Fruit fly (Drosophila melanogaster) S2 (cell line): ENCODE data around the gene CG32192.

Experiments
- CG8478 ChIP-seq: fragments of >200 bp; optimal IDR thresholded peaks from 2 replicates; lab custom pipeline; 2018
- CTCF ChIP-seq, 2 experiments: fragments of >200 bp; optimal IDR thresholded peaks; 2 replicates each; lab custom pipeline; 2018

Gene CG32192

DNA sequence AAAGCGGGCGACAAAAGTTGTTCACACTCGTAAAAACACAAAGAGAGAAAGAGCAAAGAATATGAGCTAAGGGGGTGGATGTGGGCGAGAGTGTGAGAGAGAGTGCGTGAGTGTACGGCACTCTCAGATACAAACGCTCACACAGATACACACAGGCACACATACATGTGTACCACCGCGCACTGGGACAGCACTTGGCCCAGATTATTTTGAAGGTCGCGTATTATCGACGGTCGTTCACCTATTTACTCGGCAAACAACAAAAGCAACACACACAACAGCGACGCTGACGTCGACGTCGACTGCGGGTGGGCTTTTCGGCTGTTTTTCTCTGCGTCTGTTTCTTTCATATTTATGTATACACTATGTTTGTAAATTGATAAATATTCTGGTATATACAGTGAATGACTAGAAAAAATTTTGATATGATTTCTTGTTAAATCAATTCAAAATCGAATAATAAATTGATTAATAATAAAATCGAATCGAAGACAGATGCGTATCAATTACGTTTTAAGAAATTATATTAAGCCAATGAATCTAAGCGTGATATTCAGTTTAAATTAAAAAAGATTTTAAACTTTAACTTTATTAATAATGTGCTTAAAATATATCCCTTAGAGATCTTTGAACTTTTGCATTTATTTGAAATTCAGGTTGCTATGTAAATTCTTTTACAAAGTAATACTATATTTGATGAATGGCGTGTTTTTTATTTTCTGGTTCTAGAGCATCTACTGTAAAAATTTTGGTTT, 10.4 kb upstream of the CG32192 start:
- TF ChIP-seq CTCF (optimal IDR thresholded peaks at IDR 0.05; lab: Kevin White, UChicago) = no peak

DNA sequence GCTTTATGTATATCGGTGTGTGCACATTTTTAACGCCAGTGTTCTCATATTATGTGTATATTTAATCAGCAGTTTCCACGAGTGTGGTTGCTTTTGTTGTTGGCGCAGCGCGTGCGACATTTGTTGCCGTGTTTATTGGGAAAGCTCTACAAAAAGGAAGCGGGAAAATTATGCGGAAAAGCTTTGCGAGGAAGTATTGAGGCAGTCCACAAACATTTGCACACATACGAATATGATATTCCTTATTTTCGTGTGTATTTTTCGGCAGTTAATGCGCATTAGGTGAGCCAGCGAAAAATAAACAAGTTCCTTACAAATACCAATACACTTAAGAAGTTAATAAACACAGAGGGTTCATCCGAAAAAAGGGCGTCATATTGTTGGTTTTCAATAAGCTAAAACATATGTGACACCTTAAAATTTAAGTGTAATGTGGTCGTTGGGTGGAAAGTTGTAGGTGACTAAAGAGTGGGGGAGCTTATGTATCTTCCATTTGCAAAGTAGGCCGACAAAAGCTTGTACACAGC, 9.8 kb upstream of the CG32192 start:
- TF ChIP-seq CTCF (optimal IDR thresholded peaks at IDR 0.05; lab: Kevin White, UChicago) (no peak), CG8478 (lab: Kevin White, UChicago) (no peak)

DNA sequence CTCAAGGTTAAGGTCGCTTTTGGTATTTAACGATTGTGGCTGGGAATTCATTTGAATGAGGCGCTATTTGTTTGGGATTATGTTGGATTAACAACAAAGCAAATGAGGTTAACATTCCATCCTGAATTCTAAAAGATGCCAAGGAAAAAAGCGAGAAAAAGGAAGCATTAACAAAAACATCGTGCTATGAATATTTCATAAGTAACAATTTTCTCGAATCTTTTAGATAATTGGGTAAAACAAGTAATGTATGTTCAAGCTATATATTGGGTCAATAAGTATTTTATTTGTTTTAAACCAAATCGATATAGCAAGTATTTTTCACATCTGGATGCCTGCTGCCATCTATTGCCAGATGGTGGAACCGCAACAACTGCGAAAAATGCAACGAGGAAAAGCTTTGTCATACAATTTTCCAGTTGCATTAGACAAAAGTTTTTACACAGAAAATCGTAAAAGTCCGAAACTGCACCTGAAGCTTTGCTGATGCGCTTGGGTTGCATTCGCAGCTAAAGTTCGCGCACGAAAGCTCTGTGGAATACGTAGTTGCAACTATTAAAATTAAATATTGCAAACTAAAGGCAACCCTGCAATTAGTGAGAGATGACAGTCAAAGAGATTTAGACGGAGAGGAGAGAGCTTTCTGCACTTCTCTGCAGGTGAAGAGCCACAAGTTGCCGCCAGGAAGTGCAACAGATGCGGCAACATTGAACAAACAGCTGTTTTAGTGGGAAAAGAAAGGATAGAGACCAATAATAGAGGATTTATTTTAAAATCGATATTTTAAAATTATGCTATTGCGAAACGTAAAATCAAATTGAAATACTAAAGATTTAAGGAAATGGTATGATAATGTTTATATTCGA, 7.4 kb upstream of the CG32192 start:
- TF ChIP-seq CTCF (optimal IDR thresholded peaks at IDR 0.05; lab: Kevin White, UChicago) (peak; percentile 21 to 53), CG8478 (lab: Kevin White, UChicago) (no peak)

DNA sequence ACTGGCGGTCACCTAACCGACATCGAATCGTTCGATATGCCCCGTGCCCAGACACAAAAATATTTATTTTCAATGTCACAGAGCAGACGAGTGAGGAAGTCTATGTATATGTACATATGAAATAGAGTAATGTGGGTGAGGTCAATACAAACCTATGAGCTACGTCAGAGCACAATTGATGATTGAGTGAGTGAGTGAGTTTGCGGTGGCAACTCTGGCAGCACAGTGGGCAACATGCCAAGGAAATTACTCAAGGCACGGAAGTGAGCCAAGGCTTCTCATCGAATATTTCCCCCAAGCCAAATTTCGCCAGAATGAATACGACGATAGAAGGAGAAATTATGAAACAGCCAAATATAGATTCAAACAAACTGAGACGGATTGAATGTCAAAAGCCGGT, 5.6 kb upstream of the CG32192 start:
- TF ChIP-seq CG8478 (lab: Kevin White, UChicago) (no peak), CTCF (optimal IDR thresholded peaks at IDR 0.05; lab: Kevin White, UChicago) (no peak)

DNA sequence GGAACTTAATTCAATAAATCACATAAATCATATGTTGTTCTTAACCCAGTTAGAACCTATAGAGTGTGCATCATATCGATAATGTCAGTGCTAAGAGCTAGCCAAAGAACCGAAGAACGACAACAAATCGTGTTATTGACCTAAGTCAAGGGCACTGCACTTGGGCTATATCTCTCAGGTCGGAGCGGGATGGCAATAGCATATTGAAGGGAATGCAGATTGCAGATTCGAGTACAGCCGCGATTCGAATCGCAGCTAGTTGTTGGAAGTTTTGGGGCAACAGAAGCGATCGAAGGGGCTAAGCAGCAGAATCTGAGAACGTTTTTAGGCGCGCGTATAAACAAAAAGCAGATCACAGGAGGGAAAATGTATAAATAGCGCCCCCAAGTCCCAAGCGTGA, 3.1 kb upstream of the CG32192 start:
- TF ChIP-seq CG8478 (lab: Kevin White, UChicago) (no peak), CTCF (optimal IDR thresholded peaks at IDR 0.05; lab: Kevin White, UChicago) (no peak)

DNA sequence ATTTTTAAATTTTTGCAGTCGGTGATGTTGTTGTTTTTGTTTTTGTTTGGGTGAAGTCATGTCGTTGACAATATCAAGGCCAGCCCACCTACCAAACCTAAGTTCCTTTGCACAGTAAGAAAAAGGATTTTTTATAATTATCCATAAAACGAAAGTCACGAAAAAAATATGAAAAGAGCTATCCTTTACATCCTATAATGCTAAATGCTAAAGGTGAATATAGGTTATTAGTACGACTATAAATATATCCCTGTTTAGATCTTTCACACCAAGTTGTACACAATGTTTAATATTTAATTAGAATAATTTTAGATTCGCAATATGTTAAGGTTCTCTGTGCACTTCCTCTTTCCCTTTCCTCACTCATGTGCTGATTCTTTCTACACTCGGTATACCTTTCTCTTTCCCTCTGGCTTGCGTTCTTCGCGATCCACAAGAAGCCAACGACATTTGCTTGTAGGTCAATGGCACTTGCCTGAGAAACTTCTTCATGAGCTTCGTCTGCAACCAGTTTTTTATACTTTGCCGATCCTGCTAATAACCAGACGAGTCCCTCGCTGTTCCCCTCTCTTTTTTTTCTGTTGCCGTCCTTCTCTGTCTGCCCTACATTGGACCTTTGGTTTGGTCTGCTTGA, 2.5 kb upstream of the CG32192 start:
- TF ChIP-seq CTCF (optimal IDR thresholded peaks at IDR 0.05; lab: Kevin White, UChicago) = no peak
- TF ChIP-seq CG8478 (lab: Kevin White, UChicago) = no peak

DNA sequence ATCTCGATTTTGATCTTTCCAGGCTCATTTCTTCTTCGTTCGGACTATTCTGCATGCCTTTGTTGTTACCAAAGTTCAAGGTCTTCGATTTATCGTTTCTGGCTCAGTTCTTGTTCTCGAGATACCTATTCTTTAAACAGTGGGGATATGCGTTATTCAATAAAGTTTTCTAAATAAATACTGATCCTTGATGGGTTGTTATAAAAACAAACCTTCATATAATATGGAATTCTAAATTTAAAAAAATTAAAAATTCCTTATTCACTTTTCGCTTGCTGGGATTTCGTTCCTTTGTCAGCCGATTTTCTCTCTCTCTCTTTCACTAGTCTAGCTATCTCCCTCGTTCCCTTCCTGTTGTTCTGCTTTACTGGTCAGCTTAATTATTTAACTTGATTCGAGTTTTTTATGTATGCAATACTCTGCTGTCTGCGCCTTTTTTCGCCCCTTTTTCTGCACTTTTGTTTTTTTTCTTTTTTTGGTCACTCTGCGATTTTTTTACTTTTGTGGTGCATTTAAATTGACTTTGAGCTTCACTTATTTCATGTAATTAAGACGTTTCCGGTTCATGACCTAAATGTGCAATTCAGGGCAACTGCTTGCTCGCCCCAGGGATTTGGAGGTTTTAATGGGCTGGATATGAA, 1.9 kb upstream of the CG32192 start:
- no peak for TF ChIP-seq CTCF (optimal IDR thresholded peaks at IDR 0.05; lab: Kevin White, UChicago)
- no peak for TF ChIP-seq CG8478 (lab: Kevin White, UChicago)

DNA sequence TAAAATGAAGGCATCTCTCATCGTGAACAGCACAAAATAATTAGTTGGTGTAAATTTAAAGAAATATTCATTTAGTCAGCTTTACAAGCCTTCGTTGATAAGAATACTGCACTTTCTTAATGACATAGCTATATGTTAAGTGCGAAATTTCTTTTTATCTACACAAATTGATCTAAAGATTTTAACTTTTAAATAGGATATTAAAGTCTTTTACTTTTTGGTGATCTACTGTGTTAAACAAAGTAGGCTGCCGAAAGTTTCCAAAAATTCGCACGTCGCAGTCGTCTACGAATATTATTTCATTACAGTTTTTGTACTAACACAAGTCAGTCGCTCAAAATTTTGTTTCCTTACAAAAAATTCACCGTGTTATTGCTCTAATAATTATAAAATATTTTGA, 2.3 kb downstream of the CG32192 start, which contains the start of gene CG42393:
CG42393 (plus strand) TSS at position 301 of the 400 bp plus-strand sequence.
- no peak for TF ChIP-seq CG8478 (lab: Kevin White, UChicago)
- no peak for TF ChIP-seq CTCF (optimal IDR thresholded peaks at IDR 0.05; lab: Kevin White, UChicago)

DNA sequence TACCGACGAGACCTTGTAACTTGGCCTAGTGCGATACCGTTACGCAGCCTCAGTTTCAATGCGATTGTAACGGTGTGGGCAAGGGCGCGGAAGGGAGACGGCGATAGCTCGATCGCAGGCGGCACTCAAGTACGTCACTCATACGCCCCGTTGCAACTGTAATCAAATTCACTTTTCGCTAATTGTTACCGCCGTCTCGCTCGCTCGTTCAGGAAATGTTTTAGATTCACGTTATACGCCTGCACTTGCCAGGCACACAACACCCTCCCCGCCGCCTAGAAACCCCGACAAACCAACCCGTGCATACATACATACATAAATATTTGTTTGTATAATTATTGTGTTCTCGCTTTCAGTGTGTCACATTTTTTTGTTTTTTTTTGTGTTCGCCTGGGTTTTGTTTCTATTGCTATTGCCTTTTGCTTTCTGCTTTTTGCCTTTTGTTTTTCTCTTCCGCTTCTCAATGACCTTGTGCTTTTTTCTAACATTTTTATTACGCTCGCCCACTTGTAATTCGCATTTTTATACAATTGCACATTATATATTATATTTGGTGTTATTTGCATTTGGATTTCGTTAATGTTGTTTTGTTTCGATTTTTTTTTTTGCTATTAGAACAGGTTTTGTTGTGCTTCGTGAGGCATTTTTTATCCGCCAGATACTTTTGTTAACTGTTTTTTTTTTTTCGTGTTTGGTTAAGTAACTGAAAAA, 4.4 kb downstream of the CG32192 start:
- TF ChIP-seq CTCF (optimal IDR thresholded peaks at IDR 0.05; lab: Kevin White, UChicago) (no peak), CG8478 (lab: Kevin White, UChicago) (no peak)

DNA sequence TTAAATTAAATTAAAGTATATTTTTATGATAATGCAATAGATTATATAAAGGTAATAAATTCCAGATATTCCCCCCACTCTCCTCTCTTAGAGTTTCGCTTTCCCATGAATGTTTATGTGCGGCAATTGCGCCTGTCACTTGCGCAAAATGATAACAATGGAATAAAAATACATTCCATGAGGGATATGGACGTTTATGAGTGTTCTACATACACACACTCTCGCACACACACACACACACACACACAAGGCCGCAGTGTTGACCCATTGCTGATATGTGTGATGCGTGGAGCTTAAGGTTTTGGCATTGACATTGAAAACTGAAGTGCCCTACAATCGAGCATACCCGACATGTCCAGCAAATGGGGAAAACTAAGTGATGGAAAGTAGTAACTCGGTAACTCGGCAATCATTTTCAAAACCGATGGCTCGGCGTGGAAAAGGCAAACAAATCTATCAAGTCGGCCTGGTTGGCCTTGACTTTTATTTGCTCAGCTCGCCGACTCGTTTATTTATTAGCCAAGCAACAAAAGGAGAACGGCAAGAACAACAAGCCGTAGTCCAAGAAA, 6.6 kb downstream of the CG32192 start:
- TF ChIP-seq CG8478 (lab: Kevin White, UChicago) (no peak), CTCF (optimal IDR thresholded peaks at IDR 0.05; lab: Kevin White, UChicago) (no peak)

DNA sequence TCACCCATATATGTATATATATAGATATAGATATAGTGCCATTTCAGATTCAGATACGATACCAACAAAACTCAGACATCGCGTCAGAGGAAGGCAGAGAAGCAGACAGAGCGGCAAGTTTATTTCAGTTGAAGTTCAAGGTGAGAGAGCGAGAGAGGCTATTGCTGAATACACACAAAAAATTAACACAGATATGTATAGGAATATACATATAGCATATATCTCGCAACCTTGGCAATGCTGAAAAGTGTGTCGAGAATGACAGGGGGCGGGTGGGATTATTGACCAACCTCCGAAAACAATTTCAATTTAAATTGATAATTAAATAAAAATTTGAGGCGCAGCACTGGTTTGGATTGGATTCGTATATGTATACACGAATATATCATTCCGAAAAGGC, 16.9 kb downstream of the CG32192 start:
- no peak for TF ChIP-seq CG8478 (lab: Kevin White, UChicago)
- no peak for TF ChIP-seq CTCF (optimal IDR thresholded peaks at IDR 0.05; lab: Kevin White, UChicago)

DNA sequence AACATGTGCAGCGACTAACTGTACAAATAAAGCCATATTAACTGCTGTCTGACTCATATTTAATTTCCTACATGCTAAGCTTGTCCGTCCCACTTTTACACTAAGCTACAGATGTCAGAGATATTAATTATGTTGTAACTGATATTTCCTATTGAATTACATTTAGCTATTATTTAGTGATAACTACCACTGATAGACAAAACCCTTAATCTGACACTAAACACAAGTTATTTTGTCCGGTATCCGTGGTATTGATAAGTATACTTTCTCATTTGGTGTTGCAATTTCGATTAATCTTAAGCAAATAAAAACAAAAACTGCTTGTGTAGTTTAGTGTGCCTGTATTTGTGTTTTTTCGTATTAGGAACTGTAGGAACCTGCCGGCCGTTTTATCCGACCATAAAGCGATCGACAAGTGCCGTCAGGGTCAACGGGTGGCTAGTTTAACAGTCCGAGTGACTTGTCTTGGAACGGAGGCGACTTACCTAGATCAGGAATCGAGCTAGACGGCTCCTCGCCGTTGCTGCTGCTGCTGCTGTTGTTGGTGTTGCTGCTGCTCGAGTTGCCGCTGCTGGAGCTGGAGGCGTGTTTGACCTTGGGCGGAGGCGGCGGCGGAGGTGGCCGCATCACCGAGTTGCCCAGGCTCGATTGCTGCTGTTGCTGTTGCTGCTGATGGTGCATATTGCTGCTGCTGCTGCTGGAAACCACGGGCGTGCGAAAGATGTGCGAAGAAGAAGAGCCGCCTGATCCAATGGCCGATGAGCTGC, 17.8 kb downstream of the CG32192 start:
- TF ChIP-seq CG8478 (lab: Kevin White, UChicago) (no peak), CTCF (optimal IDR thresholded peaks at IDR 0.05; lab: Kevin White, UChicago) (no peak)

DNA sequence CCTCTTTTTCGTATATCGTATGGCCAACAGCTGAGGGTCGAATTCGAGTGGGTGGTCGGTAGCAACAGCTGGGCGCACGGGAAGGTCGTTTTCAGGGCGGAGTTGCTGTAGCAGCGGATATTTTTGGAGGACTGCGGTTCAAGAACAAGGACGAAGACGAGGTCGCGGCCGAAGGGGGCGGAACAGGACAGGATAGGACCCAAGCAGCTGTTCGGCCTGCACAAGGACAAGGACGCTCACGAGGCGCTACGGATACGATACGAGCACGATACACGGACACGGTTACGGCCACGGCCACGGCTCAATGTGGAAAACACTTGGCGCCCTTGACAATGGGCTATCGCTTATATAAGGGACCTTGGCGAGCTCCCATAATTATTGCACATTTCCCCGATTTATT, 21.1 kb downstream of the CG32192 start:
- TF ChIP-seq CG8478 (lab: Kevin White, UChicago) (no peak), CTCF (optimal IDR thresholded peaks at IDR 0.05; lab: Kevin White, UChicago) (no peak)
